Worm (Caenorhabditis elegans) whole organism, L4/young adult: ENCODE measurements around the gene sec-61.B.

Source experiments
- W03F9.2 ChIP-seq: fragments of 150-350 bp; optimal IDR thresholded peaks from 2 replicates; lab custom pipeline; 2014; ENCODE audit warnings: missing biosample characterization, missing genetic modification characterization
- dao-5 ChIP-seq: sonication (generic microtip); optimal IDR thresholded peaks from 2 replicates; lab custom pipeline; 2016; ENCODE audit warnings: missing genotype, missing genetic modification characterization, moderate library complexity, missing compliant biosample characterization
- him-1 ChIP-seq: sonication (generic microtip); optimal IDR thresholded peaks from 2 replicates; lab custom pipeline; 2016; ENCODE audit warnings: missing genotype, missing genetic modification reagents, missing genetic modification characterization, missing compliant biosample characterization

DNA sequence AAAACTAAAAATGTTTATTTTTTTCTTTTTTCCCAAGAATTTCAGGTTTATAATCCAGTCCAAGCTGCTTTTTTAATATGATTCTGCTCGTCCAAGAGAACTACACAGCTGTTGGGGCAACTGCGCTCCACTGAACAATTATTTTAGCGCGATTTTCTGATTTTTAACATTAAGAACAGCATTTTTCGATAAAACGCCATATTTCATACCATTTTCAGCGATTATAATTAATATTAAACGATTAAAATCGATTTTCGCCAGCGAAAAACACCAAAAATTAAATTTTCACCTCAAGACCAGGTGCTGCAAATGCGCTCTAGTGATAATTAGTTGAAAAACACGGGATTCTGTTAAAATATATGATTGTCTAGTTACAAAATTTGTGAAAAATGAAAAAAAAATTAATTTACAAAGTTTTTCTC, 1.8 kb upstream of the sec-61.B start:
- TF ChIP-seq dao-5 (tag; lab: Kevin White, UChicago), result no peak
- TF ChIP-seq him-1 (tag; lab: Kevin White, UChicago), result no peak
- no peak for TF ChIP-seq W03F9.2 (tag; lab: Kevin White, UChicago)
